Worm (Caenorhabditis elegans) whole organism, midembryonic: Measurements from ENCODE around the gene phf-32.

Experiments used
- cog-1 ChIP-seq: sonication (generic microtip); optimal IDR thresholded peaks from 2 replicates; lab custom pipeline; 2016; ENCODE audit warnings: missing genetic modification characterization, missing compliant biosample characterization
- flt-1 ChIP-seq: fragments of 200-800 bp; sonication (Bioruptor generic); IDR thresholded peaks from 2 replicates; pipeline ENCODE4 v1.3.6; 2022; ENCODE audit warnings: missing genetic modification characterization, missing compliant biosample characterization
- klf-2 ChIP-seq: fragments of 200-800 bp; sonication (Bioruptor generic); conservative IDR thresholded peaks from 2 replicates; pipeline ENCODE4 v1.3.6; 2022; ENCODE audit warnings: missing genetic modification reagents, missing genetic modification characterization, missing compliant biosample characterization
- ref-1 ChIP-seq: fragments of 200-800 bp; sonication (Bioruptor generic); conservative IDR thresholded peaks from 2 replicates; pipeline ENCODE4 v1.3.6; 2022; ENCODE audit warnings: missing genetic modification reagents, missing genetic modification characterization, missing compliant biosample characterization
- ztf-23 ChIP-seq: fragments of 200-800 bp; sonication (Bioruptor generic); IDR thresholded peaks from 2 replicates; pipeline ENCODE4 v1.3.6; 2022; ENCODE audit warnings: missing genetic modification reagents, missing genetic modification characterization, missing compliant biosample characterization

ce11 chrX:12343279-12343678 is 36.6 kb downstream of the phf-32 start, which contains the start of the genes nspc-9 and nspc-10:
- TF ChIP-seq ztf-23 (no peak), cog-1 (tag; lab: Kevin White, UChicago) (no peak), flt-1 (no peak), ref-1 (GFP tag; lab: Robert Waterston, UW) (no peak), klf-2 (GFP tag; lab: Robert Waterston, UW) (no peak)
